Worm (Caenorhabditis elegans): ENCODE data around the gene manf-1.

DNA sequence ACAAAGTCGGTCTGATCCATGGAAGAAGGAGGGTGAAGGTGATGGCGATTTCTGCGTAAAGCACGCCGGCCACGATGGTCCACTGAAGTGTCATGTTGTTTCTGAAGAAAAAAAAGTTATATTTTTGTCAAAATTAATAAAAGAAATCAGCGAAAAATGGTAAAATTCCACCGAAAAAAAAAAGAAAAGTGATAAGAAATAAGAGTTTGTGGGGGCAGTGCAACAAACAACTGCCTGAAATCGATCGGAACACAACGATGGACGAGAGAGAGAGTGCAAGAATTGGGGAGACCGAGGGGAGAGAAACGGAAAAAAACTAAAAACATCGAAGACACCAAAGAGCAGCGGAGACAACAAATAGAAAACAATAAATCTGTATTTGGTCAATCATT is 35.8 kb downstream of the manf-1 start, which contains the start of gene Y54G2A.18:
- TF ChIP-seq dao-5 (tag; optimal IDR thresholded peaks at IDR 0.05): no peak
- no peak for TF ChIP-seq W03F9.2 (tag; optimal IDR thresholded peaks at IDR 0.05)
